Worm (Caenorhabditis elegans) whole organism, young adult: Measurements from ENCODE around the gene noca-2.

Experiments
- B0336.3 ChIP-seq: fragments of 200-800 bp; sonication (Bioruptor generic); IDR thresholded peaks from 2 replicates; pipeline ENCODE4 v1.3.6; 2022; ENCODE audit warnings: missing genetic modification characterization, missing compliant biosample characterization
- C17E4.6 ChIP-seq: fragments of 200-800 bp; sonication (Bioruptor generic); IDR thresholded peaks from 2 replicates; pipeline ENCODE4 v1.3.6; 2022; ENCODE audit warnings: missing genetic modification reagents, missing genetic modification characterization, missing compliant biosample characterization
- F10E7.11 ChIP-seq: sonication (generic microtip); optimal IDR thresholded peaks from 2 replicates; lab custom pipeline; 2017; ENCODE audit warnings: mild to moderate bottlenecking, missing genetic modification characterization, moderate library complexity, missing compliant biosample characterization
- F22D6.2 ChIP-seq: sonication (generic microtip); optimal IDR thresholded peaks from 2 replicates; lab custom pipeline; 2016; ENCODE audit warnings: mild to moderate bottlenecking, missing genetic modification characterization, missing compliant biosample characterization
- F23B12.7 ChIP-seq: sonication (generic microtip); optimal IDR thresholded peaks from 2 replicates; lab custom pipeline; 2017; ENCODE audit warnings: missing genetic modification characterization, mild to moderate bottlenecking, missing compliant biosample characterization, antibody characterized with exemption, moderate library complexity; ENCODE audit not compliant: insufficient read depth
- F49E8.2 ChIP-seq: sonication (generic microtip); optimal IDR thresholded peaks from 3 replicates; lab custom pipeline; 2017; ENCODE audit warnings: missing genetic modification characterization, mild to moderate bottlenecking, missing compliant biosample characterization, antibody characterized with exemption, moderate library complexity; ENCODE audit not compliant: insufficient read depth
- K12H6.12 ChIP-seq: fragments of 200-800 bp; sonication (Bioruptor generic); optimal IDR thresholded peaks from 2 replicates; lab custom pipeline; 2018; ENCODE audit warnings: mild to moderate bottlenecking, missing genetic modification characterization, missing compliant biosample characterization
- T26A5.8 ChIP-seq: sonication (generic microtip); optimal IDR thresholded peaks from 2 replicates; lab custom pipeline; 2016; ENCODE audit warnings: missing genetic modification characterization, missing compliant biosample characterization
- Y79H2A.3 ChIP-seq: fragments of 200-800 bp; sonication (Bioruptor generic); conservative IDR thresholded peaks from 2 replicates; pipeline ENCODE4 v1.3.6; 2022; ENCODE audit warnings: missing genetic modification reagents, missing genetic modification characterization, missing compliant biosample characterization
- ZK185.1 ChIP-seq: sonication (generic microtip); optimal IDR thresholded peaks from 2 replicates; lab custom pipeline; 2016; ENCODE audit warnings: mild to moderate bottlenecking, missing genetic modification characterization, missing compliant biosample characterization; ENCODE audit not compliant: poor library complexity, severe bottlenecking
- aptf-3 ChIP-seq: fragments of 200-800 bp; sonication (Bioruptor generic); IDR thresholded peaks from 2 replicates; pipeline ENCODE4 v1.3.6; 2022; ENCODE audit warnings: missing genetic modification characterization, missing compliant biosample characterization
- atf-7 ChIP-seq: sonication (generic microtip); optimal IDR thresholded peaks from 2 replicates; lab custom pipeline; 2017; ENCODE audit warnings: mild to moderate bottlenecking, missing genetic modification characterization, missing compliant biosample characterization
- attf-3 ChIP-seq: fragments of 200-800 bp; sonication (Bioruptor generic); conservative IDR thresholded peaks from 2 replicates; pipeline ENCODE4 v1.3.6; 2022; ENCODE audit warnings: missing genetic modification reagents, missing genetic modification characterization, missing compliant biosample characterization
- attf-5 ChIP-seq: fragments of 200-800 bp; sonication (Bioruptor generic); optimal IDR thresholded peaks from 2 replicates; lab custom pipeline; 2018; ENCODE audit warnings: mild to moderate bottlenecking, missing genetic modification characterization, missing compliant biosample characterization
- attf-6 ChIP-seq: fragments of 200-800 bp; sonication (Bioruptor generic); IDR thresholded peaks from 2 replicates; pipeline ENCODE4 v1.3.6; 2022; ENCODE audit warnings: missing genetic modification reagents, missing genetic modification characterization, missing compliant biosample characterization
- cebp-1 ChIP-seq, 2 experiments: fragments of 200-800 bp in 1 of 2; sonication (Bioruptor generic) in 1 of 2; sonication (generic microtip) in 1 of 2; IDR thresholded peaks in 1 of 2; optimal IDR thresholded peaks in 1 of 2; 2 replicates each; pipeline versions ENCODE4 v1.3.6 to Lab custom; 2017 to 2022; ENCODE audit warnings: missing compliant biosample characterization in 2 of 2, missing genetic modification characterization in 2 of 2, mild to moderate bottlenecking in 1 of 2, missing genetic modification reagents in 1 of 2, moderate library complexity in 1 of 2
- ceh-27 ChIP-seq: fragments of 200-800 bp; sonication (Bioruptor generic); optimal IDR thresholded peaks from 2 replicates; lab custom pipeline; 2018; ENCODE audit warnings: mild to moderate bottlenecking, missing genetic modification characterization, moderate library complexity, missing compliant biosample characterization
- dox-1 ChIP-seq: fragments of 200-800 bp; sonication (Bioruptor generic); IDR thresholded peaks from 2 replicates; pipeline ENCODE4 v1.3.6; 2022; ENCODE audit warnings: missing genetic modification reagents, missing genetic modification characterization, missing compliant biosample characterization
- him-1 ChIP-seq: sonication (generic microtip); optimal IDR thresholded peaks from 2 replicates; lab custom pipeline; 2016; ENCODE audit warnings: missing genotype, missing genetic modification reagents, missing genetic modification characterization, missing compliant biosample characterization
- hmg-1.2 ChIP-seq: fragments of 200-800 bp; sonication (Bioruptor generic); IDR thresholded peaks from 2 replicates; pipeline ENCODE4 v1.3.6; 2022; ENCODE audit warnings: missing genetic modification reagents, missing genetic modification characterization, missing compliant biosample characterization
- hmg-20 ChIP-seq: fragments of 200-800 bp; sonication (Bioruptor generic); IDR thresholded peaks from 2 replicates; pipeline ENCODE4 v1.3.6; 2022; ENCODE audit warnings: missing genetic modification reagents, missing genetic modification characterization, missing compliant biosample characterization
- hrde-1 ChIP-seq: sonication (generic microtip); optimal IDR thresholded peaks from 2 replicates; lab custom pipeline; 2016; ENCODE audit warnings: missing genetic modification characterization, mild to moderate bottlenecking, missing compliant biosample characterization, moderate library complexity, missing genotype, missing genetic modification reagents, borderline replicate concordance
- lag-1 ChIP-seq: fragments of 200-800 bp; sonication (Bioruptor generic); IDR thresholded peaks from 2 replicates; pipeline ENCODE4 v1.3.6; 2022; ENCODE audit warnings: missing genetic modification reagents, missing genetic modification characterization, missing compliant biosample characterization
- let-526 ChIP-seq: fragments of 200-800 bp; sonication (Bioruptor generic); IDR thresholded peaks from 2 replicates; pipeline ENCODE4 v1.3.6; 2022; ENCODE audit warnings: missing genetic modification reagents, missing genetic modification characterization, missing compliant biosample characterization
- let-607 ChIP-seq, 2 experiments: fragments of 200-800 bp in 1 of 2; sonication (Bioruptor generic) in 1 of 2; sonication (generic microtip) in 1 of 2; optimal IDR thresholded peaks; 2 replicates each; lab custom pipeline; 2016 to 2018; ENCODE audit warnings: mild to moderate bottlenecking in 2 of 2, missing compliant biosample characterization in 2 of 2, missing genetic modification characterization in 2 of 2, moderate library complexity in 2 of 2, missing genotype in 1 of 2
- lin-26 ChIP-seq: fragments of 200-800 bp; sonication (Bioruptor generic); IDR thresholded peaks from 2 replicates; pipeline ENCODE4 v1.3.6; 2022; ENCODE audit warnings: missing genetic modification reagents, missing genetic modification characterization, missing compliant biosample characterization
- lin-40 ChIP-seq: sonication (generic microtip); optimal IDR thresholded peaks from 2 replicates; lab custom pipeline; 2016; ENCODE audit warnings: missing genetic modification characterization, mild to moderate bottlenecking, missing compliant biosample characterization, missing genotype, missing genetic modification reagents
- mcd-1 ChIP-seq: fragments of 200-800 bp; sonication (Bioruptor generic); IDR thresholded peaks from 2 replicates; pipeline ENCODE4 v1.3.6; 2022; ENCODE audit warnings: missing genetic modification reagents, missing genetic modification characterization, missing compliant biosample characterization
- nfya-1 ChIP-seq: sonication (generic microtip); optimal IDR thresholded peaks from 2 replicates; lab custom pipeline; 2017; ENCODE audit warnings: antibody characterized with exemption, missing compliant biosample characterization, missing genetic modification characterization, borderline replicate concordance; ENCODE audit not compliant: insufficient read depth
- nfya-2 ChIP-seq: fragments of 200-800 bp; sonication (Bioruptor generic); IDR thresholded peaks from 2 replicates; pipeline ENCODE4 v1.3.6; 2022; ENCODE audit warnings: missing genetic modification reagents, missing genetic modification characterization, missing compliant biosample characterization
- nhr-80 ChIP-seq: sonication (generic microtip); optimal IDR thresholded peaks from 2 replicates; lab custom pipeline; 2016; ENCODE audit warnings: missing genetic modification characterization, missing compliant biosample characterization
- nhr-90 ChIP-seq: sonication (generic microtip); optimal IDR thresholded peaks from 2 replicates; lab custom pipeline; 2016; ENCODE audit warnings: missing genotype, mild to moderate bottlenecking, missing genetic modification characterization, missing compliant biosample characterization
- pbrm-1 ChIP-seq: fragments of 200-800 bp; sonication (Bioruptor generic); IDR thresholded peaks from 2 replicates; pipeline ENCODE4 v1.3.6; 2022; ENCODE audit warnings: missing genetic modification reagents, missing genetic modification characterization, missing compliant biosample characterization
- repo-1 ChIP-seq: sonication (generic microtip); optimal IDR thresholded peaks from 2 replicates; lab custom pipeline; 2017; ENCODE audit warnings: mild to moderate bottlenecking, missing genetic modification characterization, missing compliant biosample characterization
- snpc-1.1 ChIP-seq: sonication (generic microtip); optimal IDR thresholded peaks from 2 replicates; lab custom pipeline; 2017; ENCODE audit warnings: missing genetic modification characterization, mild to moderate bottlenecking, missing compliant biosample characterization, antibody characterized with exemption, moderate library complexity, missing genotype, missing genetic modification reagents; ENCODE audit not compliant: insufficient read depth
- snpc-4 ChIP-seq, 5 experiments: fragments of 150-350 bp in 1 of 5; sonication (generic microtip) in 4 of 5; optimal IDR thresholded peaks; 2 replicates each; lab custom pipeline; 2014 to 2018; ENCODE audit warnings: missing genetic modification characterization in 5 of 5, missing biosample characterization in 3 of 5, antibody characterized with exemption in 2 of 5, mild to moderate bottlenecking in 2 of 5, missing compliant biosample characterization in 2 of 5, missing genotype in 2 of 5, moderate library complexity in 2 of 5, missing genetic modification reagents in 1 of 5
- somi-1 ChIP-seq: fragments of 200-800 bp; sonication (Bioruptor generic); optimal IDR thresholded peaks from 2 replicates; lab custom pipeline; 2018; ENCODE audit warnings: mild to moderate bottlenecking, missing genetic modification characterization, missing compliant biosample characterization
- tbp1 ChIP-seq: fragments of 200-800 bp; sonication (Bioruptor generic); optimal IDR thresholded peaks from 2 replicates; lab custom pipeline; 2018; ENCODE audit warnings: mild to moderate bottlenecking, missing genetic modification characterization, missing compliant biosample characterization
- unc-62 ChIP-seq: fragments of 150-350 bp; optimal IDR thresholded peaks from 2 replicates; lab custom pipeline; 2014; ENCODE audit warnings: missing biosample characterization, missing genetic modification reagents, missing genetic modification characterization
- zim-3 ChIP-seq: sonication (generic microtip); optimal IDR thresholded peaks from 2 replicates; lab custom pipeline; 2017; ENCODE audit warnings: mild to moderate bottlenecking, missing genetic modification characterization, moderate library complexity, missing compliant biosample characterization
- ztf-26 ChIP-seq: sonication (generic microtip); optimal IDR thresholded peaks from 2 replicates; lab custom pipeline; 2017; ENCODE audit warnings: missing genetic modification characterization, missing compliant biosample characterization
- ztf-3 ChIP-seq: fragments of 200-800 bp; sonication (Bioruptor generic); optimal IDR thresholded peaks from 2 replicates; lab custom pipeline; 2018; ENCODE audit warnings: mild to moderate bottlenecking, missing genetic modification characterization, missing compliant biosample characterization

Gene noca-2

DNA sequence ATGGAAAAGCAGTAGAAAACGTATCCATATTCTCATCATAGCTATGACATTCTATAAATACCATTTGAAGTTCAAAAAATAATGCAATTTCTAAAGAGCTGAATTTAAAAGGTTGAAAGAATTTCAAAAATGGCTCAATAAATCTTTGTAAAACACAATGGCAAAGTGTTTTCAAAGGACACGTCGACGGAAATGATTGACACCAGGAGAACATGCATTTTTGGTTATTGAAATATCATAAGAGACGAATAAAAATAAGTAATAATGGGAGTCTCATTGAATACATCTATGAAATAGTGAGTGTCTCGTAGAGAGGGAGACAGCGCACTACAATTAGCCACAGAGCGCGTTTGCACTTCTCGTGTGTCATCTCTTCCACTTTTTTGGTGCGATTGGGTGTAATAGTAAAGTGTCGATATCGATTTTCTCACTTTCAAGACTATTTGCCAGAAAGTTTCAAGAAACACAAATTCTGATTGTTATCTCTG, 10.4 kb upstream of the noca-2 start, which contains the start of gene T04F8.2:
Gene T04F8.2, minus strand, starts transcription at position 51 of the 488 bp plus-strand sequence.
- TF ChIP-seq K12H6.12: no peak
- TF ChIP-seq attf-5 (GFP tag; lab: Kevin White, UChicago): peak; percentile 52
- TF ChIP-seq F10E7.11 (tag; lab: Kevin White, UChicago): no peak
- TF ChIP-seq lin-26: peak; percentile 37; the same call in 1 of the 2 replicates
- TF ChIP-seq cebp-1 (GFP tag; IDR thresholded peaks at IDR 0.05; lab: Robert Waterston, UW): no peak
- peak; percentile 67 for TF ChIP-seq cebp-1 (tag; optimal IDR thresholded peaks at IDR 0.05; lab: Kevin White, UChicago)
- TF ChIP-seq nfya-2 (GFP tag; lab: Robert Waterston, UW): no peak
- TF ChIP-seq nfya-1 (tag; lab: Kevin White, UChicago): no peak
- TF ChIP-seq unc-62 (GFP tag; lab: Kevin White, UChicago): no peak
- TF ChIP-seq hmg-1.2: peak; percentile 40; the same call in 1 of the 2 replicates
- no peak for TF ChIP-seq snpc-4 (GFP tag; optimal IDR thresholded peaks at IDR 0.05; lab: Kevin White, UChicago)
- TF ChIP-seq snpc-4 (tag; optimal IDR thresholded peaks at IDR 0.05; lab: Kevin White, UChicago): peak in 1 of 4 experiments; percentile 32
- TF ChIP-seq nhr-80 (tag; lab: Kevin White, UChicago): peak; percentile 91
- TF ChIP-seq lin-40 (tag; lab: Kevin White, UChicago): peak; percentile 67
- no peak for TF ChIP-seq C17E4.6 (GFP tag; lab: Robert Waterston, UW)
- TF ChIP-seq B0336.3 (GFP tag; lab: Robert Waterston, UW): no peak
- peak; percentile 94 for TF ChIP-seq let-607 (tag; optimal IDR thresholded peaks at IDR 0.05; lab: Kevin White, UChicago)
- peak; percentile 92 for TF ChIP-seq mcd-1 (GFP tag; lab: Robert Waterston, UW)
- peak; percentile 64 for TF ChIP-seq ZK185.1 (tag; lab: Kevin White, UChicago)
- peak; percentile 53 for TF ChIP-seq F23B12.7
- TF ChIP-seq aptf-3 (GFP tag; lab: Robert Waterston, UW): no peak
- TF ChIP-seq ceh-27 (GFP tag; lab: Kevin White, UChicago): peak; percentile 39
- TF ChIP-seq dox-1 (GFP tag; lab: Robert Waterston, UW): peak; percentile 52; the same call in 1 of the 2 replicates

- no peak for TF ChIP-seq attf-3 (GFP tag; lab: Robert Waterston, UW)
- TF ChIP-seq F22D6.2: no peak
- TF ChIP-seq C17E4.6 (GFP tag; lab: Robert Waterston, UW): no peak
- no peak for TF ChIP-seq T26A5.8
- no peak for TF ChIP-seq attf-6 (GFP tag; lab: Robert Waterston, UW)
- TF ChIP-seq hmg-20 (GFP tag; lab: Robert Waterston, UW): no peak
- no peak for TF ChIP-seq let-526 (GFP tag; lab: Robert Waterston, UW)
- no peak for TF ChIP-seq ZK185.1 (tag; lab: Kevin White, UChicago)
- TF ChIP-seq hrde-1 (tag; lab: Kevin White, UChicago): no peak
- TF ChIP-seq lag-1: no peak
These were observed 8.6 kb upstream of the noca-2 start, which contains the start of gene T04F8.3 for ce11 chrX:11658331-11658730. TSS of gene T04F8.3 (plus strand) at chrX:11658631.

ce11 chrX:11661625-11662024, 5.3 kb upstream of the noca-2 start, which contains the start of gene sfxn-1.5:
TSS of gene sfxn-1.5 (minus strand) at chrX:11661660.
- TF ChIP-seq nfya-1 (tag; lab: Kevin White, UChicago): no peak
- peak; percentile 31 for TF ChIP-seq atf-7 (tag; lab: Kevin White, UChicago)
- TF ChIP-seq dox-1 (GFP tag; lab: Robert Waterston, UW): peak; percentile 35; the same call in 1 of the 2 replicates
- TF ChIP-seq ztf-3 (GFP tag; lab: Kevin White, UChicago): no peak
- no peak for TF ChIP-seq pbrm-1
- TF ChIP-seq Y79H2A.3 (GFP tag; lab: Robert Waterston, UW): no peak
- TF ChIP-seq C17E4.6 (GFP tag; lab: Robert Waterston, UW): no peak
- TF ChIP-seq somi-1: no peak
- TF ChIP-seq nhr-90 (tag; lab: Kevin White, UChicago): no peak
- no peak for TF ChIP-seq zim-3 (tag; lab: Kevin White, UChicago)
- no peak for TF ChIP-seq ztf-26
- TF ChIP-seq him-1: no peak
- no peak for TF ChIP-seq hmg-20 (GFP tag; lab: Robert Waterston, UW)
- no peak for TF ChIP-seq repo-1 (tag; lab: Kevin White, UChicago)
- no peak for TF ChIP-seq snpc-1.1 (tag; lab: Kevin White, UChicago)
- TF ChIP-seq F49E8.2: no peak
- peak; percentile 7 for TF ChIP-seq tbp1 (GFP tag; lab: Kevin White, UChicago)
- TF ChIP-seq nhr-80 (tag; lab: Kevin White, UChicago): peak; percentile 94
